Fruit fly (Drosophila melanogaster): ENCODE measurements around the gene CG44098.

CG44098 gene

DNA sequence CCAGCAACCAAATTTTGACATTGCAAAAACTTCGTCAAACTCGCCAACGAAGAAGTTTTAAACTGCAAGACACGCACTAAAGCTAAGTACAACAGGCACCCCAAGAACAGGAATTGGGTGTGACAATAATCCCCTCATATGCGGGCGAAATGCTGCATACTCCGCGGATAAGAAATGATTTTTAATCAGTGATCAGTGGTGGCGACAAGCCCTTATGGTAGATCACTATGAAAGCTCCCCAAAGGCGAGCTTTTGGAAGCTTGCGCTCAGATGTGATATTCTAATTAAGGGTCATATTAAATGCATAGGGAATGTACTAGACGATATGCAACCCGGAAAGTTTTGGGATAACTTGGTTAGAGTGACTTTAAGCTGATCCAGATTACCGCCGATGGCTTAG, 55.4 kb downstream of the CG44098 start:
- TF ChIP-seq CG5204 (GFP tag; optimal IDR thresholded peaks at IDR 0.05) (no peak), CG14711 (tag; optimal IDR thresholded peaks at IDR 0.05) (no peak), Clk (GFP tag; optimal IDR thresholded peaks at IDR 0.05) (no peak), toe (GFP tag; optimal IDR thresholded peaks at IDR 0.05) (no peak), Mnt (GFP tag; optimal IDR thresholded peaks at IDR 0.05) (no peak), kay (GFP tag; ENCODE audit: borderline replicate concordance) (no peak), pad (GFP tag; optimal IDR thresholded peaks at IDR 0.05) (no peak), Hr96 (GFP tag; optimal IDR thresholded peaks at IDR 0.05) (no peak), ovo (GFP tag; optimal IDR thresholded peaks at IDR 0.05) (no peak), cnc (optimal IDR thresholded peaks at IDR 0.05) (no peak), CG7101 (tag; optimal IDR thresholded peaks at IDR 0.05) (no peak), CG12768 (GFP tag; optimal IDR thresholded peaks at IDR 0.05) (no peak), CG7045 (GFP tag; optimal IDR thresholded peaks at IDR 0.05) (no peak)

DNA sequence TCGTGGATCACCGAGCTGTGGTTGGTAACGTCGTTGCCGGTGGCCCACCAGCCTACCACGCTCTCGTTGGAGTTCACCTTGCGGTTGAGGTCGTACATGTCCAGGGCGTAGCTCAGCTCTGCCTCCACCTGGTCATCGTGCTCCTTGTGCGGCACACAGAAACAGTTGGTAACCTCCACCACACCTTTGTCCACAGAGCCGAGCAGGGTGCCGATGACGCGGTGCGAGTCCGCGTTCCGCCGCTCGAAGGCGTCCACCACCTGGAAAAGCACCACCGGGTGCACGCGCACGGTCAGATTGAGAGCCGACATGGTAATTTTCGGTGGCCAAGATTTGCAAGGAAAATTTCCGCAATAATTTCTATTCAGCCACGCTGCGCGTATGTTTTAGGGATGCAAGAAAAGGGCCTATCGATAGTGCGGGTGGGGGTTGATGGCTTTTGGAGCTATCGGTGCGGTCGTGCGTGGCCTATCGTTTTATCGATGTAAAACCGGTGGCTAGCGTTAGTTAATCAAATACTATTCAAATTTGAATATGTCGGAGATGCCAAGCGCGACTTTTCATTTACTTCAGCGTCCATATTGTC, 59.1 kb downstream of the CG44098 start, which contains the start of gene eIF3f1:
Gene eIF3f1, minus strand, starts transcription at position 408 of the 586 bp plus-strand sequence.
- peak; percentile 60 for TF ChIP-seq bab1 (GFP tag; optimal IDR thresholded peaks at IDR 0.05)
- TF ChIP-seq Hr96 (GFP tag; optimal IDR thresholded peaks at IDR 0.05): no peak
- no peak for TF ChIP-seq Clk (GFP tag; optimal IDR thresholded peaks at IDR 0.05)
- peak; percentile 40 for TF ChIP-seq ovo (GFP tag; optimal IDR thresholded peaks at IDR 0.05)
- peak; percentile 84 for TF ChIP-seq Mnt (GFP tag; optimal IDR thresholded peaks at IDR 0.05)
- TF ChIP-seq CG14711 (tag; optimal IDR thresholded peaks at IDR 0.05): no peak
- peak; percentile 17 for TF ChIP-seq CG7101 (tag; optimal IDR thresholded peaks at IDR 0.05)
- no peak for TF ChIP-seq CG12768 (GFP tag; optimal IDR thresholded peaks at IDR 0.05)
- peak; percentile 0 for TF ChIP-seq pad (GFP tag; optimal IDR thresholded peaks at IDR 0.05)
- TF ChIP-seq CG1620 (GFP tag; optimal IDR thresholded peaks at IDR 0.05): peak; percentile 29

DNA sequence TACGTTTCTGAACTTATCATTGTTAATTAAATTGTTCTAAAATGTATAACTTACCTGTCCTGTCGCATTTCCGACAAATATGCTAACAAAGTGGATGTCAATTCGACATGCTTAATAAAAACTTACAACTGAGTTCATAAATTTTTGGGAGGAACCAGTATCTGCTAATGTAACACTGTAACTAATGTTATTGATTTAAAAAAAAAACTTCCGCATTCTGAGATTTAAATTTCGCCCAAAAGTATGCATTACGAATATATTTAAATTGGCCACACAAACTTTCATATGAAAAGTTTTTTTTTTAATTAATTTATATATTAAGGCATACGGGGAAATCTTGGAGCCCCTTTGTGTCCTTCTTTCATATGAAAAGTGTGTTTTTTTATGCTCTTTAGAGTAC, 60.9 kb downstream of the CG44098 start:
- TF ChIP-seq bab1 (GFP tag; optimal IDR thresholded peaks at IDR 0.05): no peak
- TF ChIP-seq Clk (GFP tag; optimal IDR thresholded peaks at IDR 0.05): no peak
- TF ChIP-seq CG5204 (GFP tag; optimal IDR thresholded peaks at IDR 0.05): no peak
- no peak for TF ChIP-seq CG7045 (GFP tag; optimal IDR thresholded peaks at IDR 0.05)
- no peak for TF ChIP-seq ovo (GFP tag; optimal IDR thresholded peaks at IDR 0.05)
- TF ChIP-seq Mnt (GFP tag; optimal IDR thresholded peaks at IDR 0.05): no peak
- TF ChIP-seq CG12768 (GFP tag; optimal IDR thresholded peaks at IDR 0.05): no peak
- TF ChIP-seq tj (GFP tag; optimal IDR thresholded peaks at IDR 0.05): no peak
- no peak for TF ChIP-seq cnc (optimal IDR thresholded peaks at IDR 0.05)
- TF ChIP-seq cic (GFP tag; optimal IDR thresholded peaks at IDR 0.05): no peak
- no peak for TF ChIP-seq Crg-1 (GFP tag; optimal IDR thresholded peaks at IDR 0.05)
- no peak for TF ChIP-seq CG33017 (tag; optimal IDR thresholded peaks at IDR 0.05)
- no peak for TF ChIP-seq CG1620 (GFP tag; optimal IDR thresholded peaks at IDR 0.05)
- no peak for TF ChIP-seq kay (GFP tag; ENCODE audit: borderline replicate concordance)
- no peak for TF ChIP-seq CG14711 (tag; optimal IDR thresholded peaks at IDR 0.05)

DNA sequence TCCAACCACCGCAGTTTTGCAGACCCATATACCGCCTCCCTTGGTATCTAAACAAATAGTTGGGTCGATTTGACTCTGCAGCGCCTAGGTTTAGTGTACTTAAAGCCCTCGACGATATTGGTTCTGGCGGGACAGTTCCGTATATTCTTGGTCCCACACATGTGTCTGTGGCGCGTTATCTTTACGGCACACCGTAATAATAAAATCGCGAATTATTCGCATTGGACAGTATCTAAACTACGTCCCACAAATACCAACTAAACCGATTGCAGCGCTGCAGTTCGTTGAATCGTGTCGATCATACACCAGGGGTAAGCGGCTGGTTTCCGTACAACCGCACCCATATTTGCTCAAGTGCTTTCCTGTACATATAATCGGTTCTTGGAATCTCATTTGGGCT, 66.9 kb downstream of the CG44098 start:
- TF ChIP-seq CG7101 (tag; optimal IDR thresholded peaks at IDR 0.05) (peak; percentile 50), Clk (GFP tag; optimal IDR thresholded peaks at IDR 0.05) (peak; percentile 6), CG11617 (GFP tag; optimal IDR thresholded peaks at IDR 0.05) (peak; percentile 34), CG33017 (tag; optimal IDR thresholded peaks at IDR 0.05) (peak; percentile 53), Mnt (GFP tag; optimal IDR thresholded peaks at IDR 0.05) (peak; percentile 49), CG5204 (GFP tag; optimal IDR thresholded peaks at IDR 0.05) (no peak), toe (GFP tag; optimal IDR thresholded peaks at IDR 0.05) (no peak), Crg-1 (GFP tag; optimal IDR thresholded peaks at IDR 0.05) (no peak), CG1620 (GFP tag; optimal IDR thresholded peaks at IDR 0.05) (no peak), ovo (GFP tag; optimal IDR thresholded peaks at IDR 0.05) (no peak), CG7045 (GFP tag; optimal IDR thresholded peaks at IDR 0.05) (peak; percentile 53), CG12768 (GFP tag; optimal IDR thresholded peaks at IDR 0.05) (peak; percentile 75), pad (GFP tag; optimal IDR thresholded peaks at IDR 0.05) (peak; percentile 14), tj (GFP tag; optimal IDR thresholded peaks at IDR 0.05) (peak; percentile 30), cic (GFP tag; optimal IDR thresholded peaks at IDR 0.05) (peak; percentile 86), Hr96 (GFP tag; optimal IDR thresholded peaks at IDR 0.05) (peak; percentile 19), kay (GFP tag; ENCODE audit: borderline replicate concordance) (peak; percentile 27), bab1 (GFP tag; optimal IDR thresholded peaks at IDR 0.05) (no peak), CG14711 (tag; optimal IDR thresholded peaks at IDR 0.05) (no peak), cnc (optimal IDR thresholded peaks at IDR 0.05) (no peak)

DNA sequence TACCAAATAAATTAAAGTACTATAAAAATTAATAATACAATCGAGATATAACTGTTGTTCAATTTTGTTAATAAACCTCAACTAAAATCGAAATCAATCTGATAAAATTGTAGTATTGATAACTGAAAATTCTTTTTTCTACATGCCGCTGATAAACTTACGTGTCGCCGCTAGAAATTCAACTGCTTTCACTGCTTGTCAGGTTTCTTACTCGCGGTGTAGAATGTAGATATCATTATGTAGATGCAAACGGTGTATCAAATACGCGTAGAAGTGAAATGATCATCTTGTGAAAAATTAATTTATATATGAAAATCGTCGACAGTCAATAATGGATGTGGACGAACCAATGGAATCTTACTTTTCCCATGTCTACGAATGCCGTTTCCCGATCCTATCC, 67.8 kb downstream of the CG44098 start:
- no peak for TF ChIP-seq CG1620 (GFP tag; optimal IDR thresholded peaks at IDR 0.05)
- TF ChIP-seq cnc (optimal IDR thresholded peaks at IDR 0.05): no peak
- TF ChIP-seq CG33017 (tag; optimal IDR thresholded peaks at IDR 0.05): no peak
- TF ChIP-seq toe (GFP tag; optimal IDR thresholded peaks at IDR 0.05): no peak
- no peak for TF ChIP-seq Clk (GFP tag; optimal IDR thresholded peaks at IDR 0.05)
- no peak for TF ChIP-seq CG11617 (GFP tag; optimal IDR thresholded peaks at IDR 0.05)
- no peak for TF ChIP-seq ovo (GFP tag; optimal IDR thresholded peaks at IDR 0.05)
- TF ChIP-seq pad (GFP tag; optimal IDR thresholded peaks at IDR 0.05): no peak
- no peak for TF ChIP-seq cic (GFP tag; optimal IDR thresholded peaks at IDR 0.05)
- TF ChIP-seq CG5204 (GFP tag; optimal IDR thresholded peaks at IDR 0.05): no peak
- no peak for TF ChIP-seq tj (GFP tag; optimal IDR thresholded peaks at IDR 0.05)
- no peak for TF ChIP-seq CG7045 (GFP tag; optimal IDR thresholded peaks at IDR 0.05)
- no peak for TF ChIP-seq Crg-1 (GFP tag; optimal IDR thresholded peaks at IDR 0.05)

Measured in whole organism, adult.